Fruit fly (Drosophila melanogaster) whole organism, wandering third instar larva: ENCODE data around the gene CG8031.

ENCODE experiments used
- Abd-B ChIP-seq: fragments of >200 bp; optimal IDR thresholded peaks from 2 replicates; lab custom pipeline; 2017; ENCODE audit warnings: missing biosample characterization, missing genetic modification characterization
- Dif ChIP-seq: fragments of 200-275, 200-300 bp; sonication (Bioruptor generic); optimal IDR thresholded peaks from 2 replicates; lab custom pipeline; 2018; ENCODE audit warnings: missing biosample characterization, missing genetic modification characterization; ENCODE audit not compliant: partially characterized antibody
- HLH106 ChIP-seq: fragments of 200-800 bp; optimal IDR thresholded peaks from 3 replicates; lab custom pipeline; 2019; ENCODE audit warnings: missing biosample characterization, mild to moderate bottlenecking, missing genetic modification characterization, moderate library complexity
- Jra ChIP-seq: sonication (Bioruptor generic); optimal IDR thresholded peaks from 2 replicates; lab custom pipeline; 2016; ENCODE audit warnings: missing biosample characterization, missing genetic modification characterization
- Myc ChIP-seq: fragments of >200 bp; optimal IDR thresholded peaks from 2 replicates; lab custom pipeline; 2017
- brk ChIP-seq: fragments of 200-800 bp; sonication (Bioruptor generic); optimal IDR thresholded peaks from 2 replicates; lab custom pipeline; 2016; ENCODE audit warnings: missing biosample characterization, mild to moderate bottlenecking, missing genetic modification characterization
- fru ChIP-seq: fragments of 200-800 bp; sonication (Bioruptor generic); optimal IDR thresholded peaks from 3 replicates; lab custom pipeline; 2016; ENCODE audit warnings: missing biosample characterization, mild to moderate bottlenecking, missing genetic modification characterization
- h ChIP-seq: fragments of 200-800 bp; sonication (Bioruptor generic); optimal IDR thresholded peaks from 3 replicates; lab custom pipeline; 2016; ENCODE audit warnings: missing biosample characterization, mild to moderate bottlenecking, missing genetic modification characterization
- pan ChIP-seq: fragments of >200 bp; optimal IDR thresholded peaks from 2 replicates; lab custom pipeline; 2017
- psq ChIP-seq: fragments of 200-800 bp; sonication (Bioruptor generic); optimal IDR thresholded peaks from 3 replicates; lab custom pipeline; 2017; ENCODE audit warnings: missing biosample characterization, mild to moderate bottlenecking, missing genetic modification characterization, moderate library complexity
- rgr ChIP-seq: fragments of 200-800 bp; sonication (Bioruptor generic); optimal IDR thresholded peaks from 3 replicates; lab custom pipeline; 2016; ENCODE audit warnings: missing biosample characterization, mild to moderate bottlenecking, missing genetic modification characterization
- sage ChIP-seq: fragments of 200-800 bp; sonication (Bioruptor generic); optimal IDR thresholded peaks from 2 replicates; lab custom pipeline; 2016; ENCODE audit warnings: missing biosample characterization, mild to moderate bottlenecking, missing genetic modification characterization
- tai ChIP-seq: sonication (Bioruptor generic); optimal IDR thresholded peaks from 2 replicates; lab custom pipeline; 2016; ENCODE audit warnings: missing biosample characterization, missing genetic modification characterization
- usp ChIP-seq: fragments of >200 bp; optimal IDR thresholded peaks from 2 replicates; lab custom pipeline; 2017; ENCODE audit warnings: missing biosample characterization, missing genetic modification characterization

dm6 chr3R:12985828-12986530 is 25.1 kb downstream of the CG8031 start, which contains the start of gene CG31342:
- TF ChIP-seq fru, result no peak
- TF ChIP-seq brk (GFP tag; lab: Kevin White, UChicago), result no peak
- no peak for TF ChIP-seq rgr (GFP tag; lab: Kevin White, UChicago)
- TF ChIP-seq usp (GFP tag; lab: Kevin White, UChicago), result no peak
- no peak for TF ChIP-seq Dif (GFP tag; lab: Kevin White, UChicago)
- TF ChIP-seq pan, result no peak
- no peak for TF ChIP-seq Myc (lab: Kevin White, UChicago)
- TF ChIP-seq psq (GFP tag; lab: Kevin White, UChicago), result no peak
- no peak for TF ChIP-seq Abd-B
- TF ChIP-seq sage (GFP tag; lab: Kevin White, UChicago), result no peak
- TF ChIP-seq h (GFP tag; lab: Kevin White, UChicago), result no peak
- TF ChIP-seq Jra (GFP tag; lab: Kevin White, UChicago), result no peak
- TF ChIP-seq HLH106 (tag; lab: Kevin White, UChicago), result no peak
- TF ChIP-seq tai, result no peak
